Worm (Caenorhabditis elegans) whole organism, L2 larva: ENCODE measurements around the gene C18H7.1.

Experiments used
- R02D3.7 ChIP-seq: fragments of 150-350 bp; optimal IDR thresholded peaks from 2 replicates; lab custom pipeline; 2014; ENCODE audit warnings: missing biosample characterization, missing genetic modification characterization
- lin-39 ChIP-seq: fragments of 150-350 bp; optimal IDR thresholded peaks from 2 replicates; lab custom pipeline; 2014; ENCODE audit warnings: missing biosample characterization, missing genetic modification reagents, missing genetic modification characterization

- TF ChIP-seq lin-39 (tag; lab: Kevin White, UChicago) = no peak
- TF ChIP-seq R02D3.7 (tag; lab: Kevin White, UChicago) = no peak
Observed at ce11 chrIV:622989-623388, 7.6 kb downstream of the C18H7.1 start.
